Fruit fly (Drosophila melanogaster) whole organism, embryonic: ENCODE data around the gene CG15891.

ENCODE experiments used
- Abd-B ChIP-seq: fragments of 200-800 bp; sonication (Bioruptor generic); optimal IDR thresholded peaks from 2 replicates; lab custom pipeline; 2018; ENCODE audit warnings: missing biosample characterization, mild to moderate bottlenecking, missing genetic modification characterization, moderate library complexity
- Awh ChIP-seq: fragments of 200-800 bp; sonication (Bioruptor generic); IDR thresholded peaks from 2 replicates; pipeline ENCODE4, ENCODE4 v1.3.6; 2022; ENCODE audit warnings: missing biosample characterization, missing genetic modification characterization
- CG11093 ChIP-seq: fragments of 200-800 bp; sonication (Bioruptor generic); IDR thresholded peaks from 3 replicates; pipeline ENCODE4 v1.3.6; 2022; ENCODE audit warnings: missing biosample characterization, missing genetic modification characterization
- CG12299 ChIP-seq: fragments of 200-800 bp; sonication (Bioruptor generic); optimal IDR thresholded peaks from 2 replicates; lab custom pipeline; 2018; ENCODE audit warnings: missing biosample characterization, mild to moderate bottlenecking, missing genetic modification characterization
- CG12744 ChIP-seq: fragments of 200-800 bp; sonication (Bioruptor generic); optimal IDR thresholded peaks from 2 replicates; lab custom pipeline; 2016; ENCODE audit warnings: missing biosample characterization, missing genetic modification characterization
- CG12942 ChIP-seq: fragments of 200-800 bp; sonication (Bioruptor generic); optimal IDR thresholded peaks from 3 replicates; lab custom pipeline; 2016; ENCODE audit warnings: missing biosample characterization, missing genetic modification characterization
- CG13775 ChIP-seq: fragments of 200-800 bp; sonication (Bioruptor generic); optimal IDR thresholded peaks from 3 replicates; lab custom pipeline; 2017; ENCODE audit warnings: missing biosample characterization, mild to moderate bottlenecking, missing genetic modification characterization
- CG13894 ChIP-seq: fragments of 200-800 bp; sonication (Bioruptor generic); optimal IDR thresholded peaks from 3 replicates; lab custom pipeline; 2018; ENCODE audit warnings: missing biosample characterization, mild to moderate bottlenecking, missing genetic modification characterization, moderate library complexity
- CG14710 ChIP-seq: fragments of 200-800 bp; sonication (Bioruptor generic); optimal IDR thresholded peaks from 3 replicates; lab custom pipeline; 2019; ENCODE audit warnings: missing biosample characterization, mild to moderate bottlenecking, missing genetic modification characterization, moderate library complexity
- CG15514 ChIP-seq: fragments of 200-800 bp; sonication (Bioruptor generic); optimal IDR thresholded peaks from 3 replicates; lab custom pipeline; 2017; ENCODE audit warnings: missing biosample characterization, missing genetic modification characterization, mild to moderate bottlenecking, moderate library complexity, missing genetic modification reagents
- CG15696 ChIP-seq: fragments of 200-800 bp; sonication (Bioruptor generic); optimal IDR thresholded peaks from 2 replicates; lab custom pipeline; 2019; ENCODE audit warnings: missing biosample characterization, mild to moderate bottlenecking, missing genetic modification characterization, moderate library complexity
- CG2678 ChIP-seq: fragments of 200-800 bp; sonication (Bioruptor generic); optimal IDR thresholded peaks from 3 replicates; lab custom pipeline; 2019; ENCODE audit warnings: missing biosample characterization, mild to moderate bottlenecking, missing genetic modification characterization, moderate library complexity
- CG2875 ChIP-seq: fragments of 200-800 bp; sonication (Bioruptor generic); optimal IDR thresholded peaks from 2 replicates; lab custom pipeline; 2017; ENCODE audit warnings: missing biosample characterization, mild to moderate bottlenecking, missing genetic modification characterization, missing genetic modification reagents
- CG32772 ChIP-seq: fragments of 200-800 bp; sonication (Bioruptor generic); IDR thresholded peaks from 2 replicates; pipeline ENCODE4 v1.3.6; 2022; ENCODE audit warnings: missing biosample characterization, missing genetic modification characterization
- CG3995 ChIP-seq: fragments of 200-800 bp; sonication (Bioruptor generic); optimal IDR thresholded peaks from 3 replicates; lab custom pipeline; 2016; ENCODE audit warnings: missing biosample characterization, missing genetic modification characterization
- CG4282 ChIP-seq: fragments of 200-800 bp; sonication (Bioruptor generic); optimal IDR thresholded peaks from 2 replicates; lab custom pipeline; 2016; ENCODE audit warnings: missing biosample characterization, missing genetic modification characterization
- CG4424 ChIP-seq: fragments of 200-800 bp; sonication (Bioruptor generic); optimal IDR thresholded peaks from 3 replicates; lab custom pipeline; 2016; ENCODE audit warnings: missing biosample characterization, missing genetic modification characterization
- CG5180 ChIP-seq: fragments of 200-800 bp; sonication (Bioruptor generic); optimal IDR thresholded peaks from 3 replicates; lab custom pipeline; 2017; ENCODE audit warnings: missing biosample characterization, missing genetic modification characterization, mild to moderate bottlenecking, moderate library complexity, missing genetic modification reagents
- CG6813 ChIP-seq: fragments of 200-800 bp; sonication (Bioruptor generic); optimal IDR thresholded peaks from 2 replicates; lab custom pipeline; 2017; ENCODE audit warnings: missing biosample characterization, missing genetic modification characterization, mild to moderate bottlenecking, moderate library complexity, missing genetic modification reagents
- CG7839 ChIP-seq: fragments of 200-800 bp; sonication (Bioruptor generic); optimal IDR thresholded peaks from 3 replicates; lab custom pipeline; 2018; ENCODE audit warnings: missing biosample characterization, mild to moderate bottlenecking, missing genetic modification characterization, moderate library complexity
- CG8388 ChIP-seq: fragments of 200-800 bp; sonication (Bioruptor generic); optimal IDR thresholded peaks from 2 replicates; lab custom pipeline; 2019; ENCODE audit warnings: missing biosample characterization, mild to moderate bottlenecking, missing genetic modification characterization, moderate library complexity
- CG9215 ChIP-seq: fragments of 200-800 bp; sonication (Bioruptor generic); IDR thresholded peaks from 2 replicates; pipeline ENCODE4 v1.3.6; 2022; ENCODE audit warnings: missing biosample characterization, missing genetic modification characterization
- CG9817 ChIP-seq: fragments of 200-800 bp; sonication (Bioruptor generic); optimal IDR thresholded peaks from 2 replicates; lab custom pipeline; 2018; ENCODE audit warnings: missing biosample characterization, mild to moderate bottlenecking, missing genetic modification characterization, moderate library complexity
- E2f1 ChIP-seq: fragments of 200-800 bp; sonication (Bioruptor generic); IDR thresholded peaks from 2 replicates; pipeline ENCODE4 v1.3.6; 2022; ENCODE audit warnings: missing biosample characterization, missing genetic modification characterization
- Fer3 ChIP-seq: fragments of 200-800 bp; sonication (Bioruptor generic); optimal IDR thresholded peaks from 2 replicates; lab custom pipeline; 2018; ENCODE audit warnings: missing biosample characterization, mild to moderate bottlenecking, missing genetic modification characterization, moderate library complexity
- Gsc ChIP-seq: fragments of 200-800 bp; sonication (Bioruptor generic); IDR thresholded peaks from 2 replicates; pipeline ENCODE4 v1.3.6; 2022; ENCODE audit warnings: missing biosample characterization, missing genetic modification characterization
- HmgD ChIP-seq: fragments of 200-800 bp; sonication (Bioruptor generic); optimal IDR thresholded peaks from 3 replicates; lab custom pipeline; 2016; ENCODE audit warnings: missing biosample characterization, missing genetic modification characterization
- Kr ChIP-seq: fragments of 200-800 bp; sonication (Bioruptor generic); optimal IDR thresholded peaks from 2 replicates; lab custom pipeline; 2017; ENCODE audit warnings: missing biosample characterization, mild to moderate bottlenecking, missing genetic modification characterization
- MBD-R2 ChIP-seq: fragments of 200-800 bp; sonication (Bioruptor generic); IDR thresholded peaks from 2 replicates; pipeline ENCODE4 v1.3.6; 2022; ENCODE audit warnings: missing biosample characterization, missing genetic modification characterization
- Nf-YB ChIP-seq: fragments of 200-800 bp; sonication (Bioruptor generic); optimal IDR thresholded peaks from 3 replicates; lab custom pipeline; 2019; ENCODE audit warnings: missing biosample characterization, mild to moderate bottlenecking, missing genetic modification characterization, moderate library complexity
- Rfx ChIP-seq: fragments of 200-800 bp; sonication (Bioruptor generic); IDR thresholded peaks from 2 replicates; pipeline ENCODE4 v1.3.6; 2022; ENCODE audit warnings: missing biosample characterization, missing genetic modification characterization
- Side ChIP-seq: fragments of 200-800 bp; sonication (Bioruptor generic); optimal IDR thresholded peaks from 2 replicates; lab custom pipeline; 2016; ENCODE audit warnings: missing biosample characterization, missing genetic modification characterization
- Sin3A ChIP-seq: fragments of >200 bp; optimal IDR thresholded peaks from 2 replicates; lab custom pipeline; 2018
- Stat92E ChIP-seq, 3 experiments: fragments of >200 bp in 2 of 3; fragments of 200-800 bp in 1 of 3; sonication (Bioruptor generic) in 1 of 3; optimal IDR thresholded peaks; 2 replicates each; lab custom pipeline; 2017 to 2019; ENCODE audit warnings: missing biosample characterization in 3 of 3, missing genetic modification characterization in 3 of 3, mild to moderate bottlenecking in 1 of 3, moderate library complexity in 1 of 3
- al ChIP-seq: fragments of 200-800 bp; sonication (Bioruptor generic); IDR thresholded peaks from 2 replicates; pipeline ENCODE4 v1.3.6; 2022; ENCODE audit warnings: missing biosample characterization, missing genetic modification characterization
- bcd ChIP-seq: fragments of 200-800 bp; sonication (Bioruptor generic); optimal IDR thresholded peaks from 2 replicates; lab custom pipeline; 2017; ENCODE audit warnings: missing biosample characterization, mild to moderate bottlenecking, missing genetic modification characterization
- cad ChIP-seq: fragments of >200 bp; optimal IDR thresholded peaks from 2 replicates; lab custom pipeline; 2017; ENCODE audit warnings: missing biosample characterization, missing genetic modification characterization
- dati ChIP-seq: fragments of 200-800 bp; sonication (Bioruptor generic); IDR thresholded peaks from 2 replicates; pipeline ENCODE4 v1.3.6; 2022; ENCODE audit warnings: missing biosample characterization, missing genetic modification characterization
- dimm ChIP-seq: fragments of 200-800 bp; sonication (Bioruptor generic); IDR thresholded peaks from 2 replicates; pipeline ENCODE4 v1.3.6; 2022; ENCODE audit warnings: missing biosample characterization, missing genetic modification characterization
- dmrt99B ChIP-seq: fragments of 200-800 bp; sonication (Bioruptor generic); optimal IDR thresholded peaks from 2 replicates; lab custom pipeline; 2018; ENCODE audit warnings: missing biosample characterization, mild to moderate bottlenecking, missing genetic modification characterization, moderate library complexity
- fd102C ChIP-seq: fragments of 200-800 bp; sonication (Bioruptor generic); optimal IDR thresholded peaks from 2 replicates; lab custom pipeline; 2018; ENCODE audit warnings: missing biosample characterization, mild to moderate bottlenecking, missing genetic modification characterization, moderate library complexity
- ftz-f1 ChIP-seq: fragments of 200-800 bp; sonication (Bioruptor generic); optimal IDR thresholded peaks from 2 replicates; lab custom pipeline; 2016; ENCODE audit warnings: missing biosample characterization, missing genetic modification characterization
- kni ChIP-seq: fragments of 200-800 bp; sonication (Bioruptor generic); optimal IDR thresholded peaks from 3 replicates; lab custom pipeline; 2017; ENCODE audit warnings: mild to moderate bottlenecking, missing biosample characterization, missing genetic modification reagents, missing genetic modification characterization
- luna ChIP-seq: fragments of 200-800 bp; sonication (Bioruptor generic); optimal IDR thresholded peaks from 2 replicates; lab custom pipeline; 2016; ENCODE audit warnings: missing biosample characterization, missing genetic modification characterization
- nau ChIP-seq: fragments of 200-800 bp; sonication (Bioruptor generic); optimal IDR thresholded peaks from 3 replicates; lab custom pipeline; 2017; ENCODE audit warnings: missing biosample characterization, mild to moderate bottlenecking, missing genetic modification characterization, missing genetic modification reagents
- oc ChIP-seq: fragments of 200-800 bp; sonication (Bioruptor generic); optimal IDR thresholded peaks from 2 replicates; lab custom pipeline; 2018; ENCODE audit warnings: missing biosample characterization, mild to moderate bottlenecking, missing genetic modification characterization, moderate library complexity
- pfk ChIP-seq: fragments of 200-800 bp; sonication (Bioruptor generic); optimal IDR thresholded peaks from 2 replicates; lab custom pipeline; 2018; ENCODE audit warnings: missing biosample characterization, mild to moderate bottlenecking, missing genetic modification characterization, moderate library complexity
- pum ChIP-seq: fragments of 200-800 bp; sonication (Bioruptor generic); optimal IDR thresholded peaks from 2 replicates; lab custom pipeline; 2016; ENCODE audit warnings: missing biosample characterization, missing genetic modification characterization
- sob ChIP-seq: fragments of 200-800 bp; sonication (Bioruptor generic); IDR thresholded peaks from 2 replicates; pipeline ENCODE4 v1.3.6; 2022; ENCODE audit warnings: missing biosample characterization, missing genetic modification characterization
- usp ChIP-seq: fragments of >200 bp; optimal IDR thresholded peaks from 2 replicates; lab custom pipeline; 2017; ENCODE audit warnings: missing biosample characterization, missing genetic modification characterization
- zen ChIP-seq: fragments of 200-800 bp; sonication (Bioruptor generic); optimal IDR thresholded peaks from 3 replicates; lab custom pipeline; 2018; ENCODE audit warnings: missing biosample characterization, mild to moderate bottlenecking, missing genetic modification characterization, moderate library complexity

Gene CG15891

dm6 chrX:6255414-6255915 is 39.7 kb downstream of the CG15891 start, which contains the start of the genes Rbcn-3A and Spx (continued):
- TF ChIP-seq Abd-B (GFP tag; lab: Kevin White, UChicago) = peak; percentile 40
- TF ChIP-seq E2f1 = no peak
- no peak for TF ChIP-seq fd102C (GFP tag; lab: Kevin White, UChicago)
- TF ChIP-seq CG32772 (GFP tag; lab: Robert Waterston, UW) = no peak
- TF ChIP-seq kni = no peak
- TF ChIP-seq Stat92E (GFP tag; optimal IDR thresholded peaks at IDR 0.05; lab: Kevin White, UChicago) = peak in 1 of 3 experiments; percentile 45
- no peak for TF ChIP-seq cad
- peak; percentile 34 for TF ChIP-seq CG2678 (tag; lab: Kevin White, UChicago)
- TF ChIP-seq Awh (GFP tag; lab: Robert Waterston, UW) = no peak
- peak; percentile 4 for TF ChIP-seq CG3995 (GFP tag; lab: Kevin White, UChicago)
- TF ChIP-seq nau (GFP tag; lab: Kevin White, UChicago) = no peak
- TF ChIP-seq bcd (GFP tag; lab: Kevin White, UChicago) = no peak
- TF ChIP-seq Nf-YB = no peak
- TF ChIP-seq pum = no peak
- TF ChIP-seq CG7839 (tag; lab: Kevin White, UChicago) = peak; percentile 26
- TF ChIP-seq dmrt99B (tag; lab: Kevin White, UChicago) = no peak
- TF ChIP-seq Fer3 (tag; lab: Kevin White, UChicago) = no peak
- TF ChIP-seq CG5180 (GFP tag; lab: Kevin White, UChicago) = no peak
- peak; percentile 31 for TF ChIP-seq CG15514 (GFP tag; lab: Kevin White, UChicago)
- no peak for TF ChIP-seq CG8388 (GFP tag; lab: Kevin White, UChicago)
- TF ChIP-seq CG12744 (GFP tag; lab: Kevin White, UChicago) = no peak
- TF ChIP-seq HmgD (GFP tag; lab: Kevin White, UChicago) = no peak
- TF ChIP-seq MBD-R2 (GFP tag; lab: Robert Waterston, UW) = peak; percentile 49
- no peak for TF ChIP-seq Side (GFP tag; lab: Kevin White, UChicago)
- peak; percentile 32 for TF ChIP-seq CG13775 (GFP tag; lab: Kevin White, UChicago)
- TF ChIP-seq CG6813 (GFP tag; lab: Kevin White, UChicago) = no peak
- TF ChIP-seq CG9817 (tag; lab: Kevin White, UChicago) = peak; percentile 8
- no peak for TF ChIP-seq CG11093 (GFP tag; lab: Robert Waterston, UW)
- TF ChIP-seq al (GFP tag; lab: Robert Waterston, UW) = peak; percentile 23; the same call in 1 of the 2 replicates
- TF ChIP-seq ftz-f1 (GFP tag; lab: Kevin White, UChicago) = no peak
- peak; percentile 65 for TF ChIP-seq CG14710
- no peak for TF ChIP-seq Gsc
- TF ChIP-seq Rfx (GFP tag; lab: Robert Waterston, UW) = no peak
- TF ChIP-seq dimm (GFP tag; lab: Robert Waterston, UW) = no peak
- TF ChIP-seq CG9215 (GFP tag; lab: Robert Waterston, UW) = 0 out of 2 replicates have a peak, but pooled peaks have one; percentile 11
- no peak for TF ChIP-seq zen (tag; lab: Kevin White, UChicago)
- TF ChIP-seq oc = no peak
- no peak for TF ChIP-seq CG4282 (GFP tag; lab: Kevin White, UChicago)
- TF ChIP-seq CG13894 = peak; percentile 8
- TF ChIP-seq Kr (GFP tag; lab: Kevin White, UChicago) = no peak
- peak; percentile 28; the same call in 1 of the 2 replicates for TF ChIP-seq sob (GFP tag; lab: Robert Waterston, UW)
- TF ChIP-seq usp (GFP tag; lab: Kevin White, UChicago) = no peak
- no peak for TF ChIP-seq pfk (GFP tag; lab: Kevin White, UChicago)
- no peak for TF ChIP-seq dati (GFP tag; lab: Robert Waterston, UW)
- no peak for TF ChIP-seq luna (GFP tag; lab: Kevin White, UChicago)
- TF ChIP-seq Sin3A = no peak
- TF ChIP-seq CG12942 (GFP tag; lab: Kevin White, UChicago) = peak; percentile 3
- TF ChIP-seq CG12299 (tag; lab: Kevin White, UChicago) = no peak
- no peak for TF ChIP-seq CG2875 (GFP tag; lab: Kevin White, UChicago)
- no peak for TF ChIP-seq CG15696 (tag; lab: Kevin White, UChicago)
- TF ChIP-seq CG4424 (GFP tag; lab: Kevin White, UChicago) = peak; percentile 40
